Worm (Caenorhabditis elegans): Measurements from ENCODE around the gene end-3.

ce11 chrV:14028256-14028743, 13.8 kb downstream of the end-3 start:
- no peak for TF ChIP-seq pqm-1 (tag; optimal IDR thresholded peaks at IDR 0.05)
- TF ChIP-seq nhr-42 (GFP tag; IDR thresholded peaks at IDR 0.05), result peak; percentile 71
